Fruit fly (Drosophila melanogaster): ENCODE data around the gene CG3618.

The CG3618 gene

DNA sequence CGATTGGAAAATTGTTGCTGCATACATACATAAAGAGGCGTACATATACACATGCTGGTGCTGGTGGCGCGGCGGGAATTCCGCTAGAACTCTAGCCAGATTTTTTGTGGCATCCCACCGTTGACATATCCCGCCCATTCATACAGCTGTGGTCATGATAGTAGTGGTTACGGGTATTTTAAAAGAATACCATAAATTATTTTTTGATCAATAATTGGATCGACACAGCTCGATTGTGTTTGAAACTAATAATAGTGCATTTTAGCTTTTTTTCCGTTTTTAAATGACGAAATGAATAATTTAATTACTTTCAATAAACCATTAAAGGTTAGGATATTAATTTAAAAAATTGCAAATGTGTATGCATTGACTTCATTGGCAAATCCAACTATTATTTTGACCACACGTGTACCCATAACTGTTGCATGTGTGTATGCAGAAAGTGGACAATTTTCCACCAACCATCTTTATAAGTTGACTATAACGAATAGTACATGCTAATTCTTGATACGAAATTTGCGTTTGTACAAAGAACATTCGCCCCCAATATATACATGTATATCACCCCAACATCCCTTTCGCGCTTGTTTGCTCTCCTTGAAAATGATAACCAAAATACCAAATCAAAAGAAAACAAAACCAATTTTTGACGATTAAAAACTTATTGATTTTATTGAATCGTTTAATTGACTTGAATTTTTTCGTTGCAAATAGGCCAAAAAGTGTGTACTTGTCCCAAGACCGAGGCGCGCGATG is 43.8 kb downstream of the CG3618 start (continued):
- TF ChIP-seq CG6689 (GFP tag; IDR thresholded peaks at IDR 0.05) (peak; percentile 76), Stat92E (GFP tag; optimal IDR thresholded peaks at IDR 0.05) (no peak), CG7987 (GFP tag; optimal IDR thresholded peaks at IDR 0.05) (peak; percentile 43), sqz (GFP tag; optimal IDR thresholded peaks at IDR 0.05) (no peak), YL-1 (GFP tag; optimal IDR thresholded peaks at IDR 0.05) (peak; percentile 40), az2 (GFP tag; optimal IDR thresholded peaks at IDR 0.05) (peak; percentile 83), pita (GFP tag; optimal IDR thresholded peaks at IDR 0.05) (no peak), insv (GFP tag; optimal IDR thresholded peaks at IDR 0.05) (peak in 1 of 2 experiments; percentile 25), org-1 (GFP tag; optimal IDR thresholded peaks at IDR 0.05) (peak; percentile 76), CG6765 (GFP tag; optimal IDR thresholded peaks at IDR 0.05) (peak; percentile 42), aop (GFP tag; IDR thresholded peaks at IDR 0.05) (no peak), sr (GFP tag; IDR thresholded peaks at IDR 0.05) (no peak), abd-A (tag; optimal IDR thresholded peaks at IDR 0.05) (no peak), unpg (GFP tag; optimal IDR thresholded peaks at IDR 0.05) (peak; percentile 85), tin (GFP tag; optimal IDR thresholded peaks at IDR 0.05) (peak; percentile 71), CHES-1-like (GFP tag; optimal IDR thresholded peaks at IDR 0.05) (peak; percentile 73), NC2β (GFP tag; optimal IDR thresholded peaks at IDR 0.05) (peak; percentile 47), CG3838 (GFP tag; optimal IDR thresholded peaks at IDR 0.05) (no peak), emc (GFP tag; optimal IDR thresholded peaks at IDR 0.05) (peak; percentile 40), B-H2 (GFP tag; optimal IDR thresholded peaks at IDR 0.05) (no peak), Deaf1 (tag; optimal IDR thresholded peaks at IDR 0.05) (peak; percentile 30), CG4730 (GFP tag; IDR thresholded peaks at IDR 0.05) (peak; percentile 57; the same call in 1 of the 2 replicates), gfzf (GFP tag; optimal IDR thresholded peaks at IDR 0.05) (no peak), Kr (GFP tag; optimal IDR thresholded peaks at IDR 0.05) (no peak), CG31365 (tag; optimal IDR thresholded peaks at IDR 0.05) (peak; percentile 39), mam (GFP tag; optimal IDR thresholded peaks at IDR 0.05) (peak; percentile 64), CG10565 (GFP tag; optimal IDR thresholded peaks at IDR 0.05) (no peak), Fer2 (tag; optimal IDR thresholded peaks at IDR 0.05) (peak; percentile 18), z (GFP tag; IDR thresholded peaks at IDR 0.05) (no peak), CG13424 (tag; optimal IDR thresholded peaks at IDR 0.05) (peak; percentile 60), CG14860 (GFP tag; IDR thresholded peaks at IDR 0.05; ENCODE audit: partially characterized antibody) (no peak), CG5180 (GFP tag; optimal IDR thresholded peaks at IDR 0.05) (no peak), Xrp1 (GFP tag; IDR thresholded peaks at IDR 0.05) (peak; percentile 87), Oli (tag; optimal IDR thresholded peaks at IDR 0.05) (peak; percentile 76), CG34376 (GFP tag; optimal IDR thresholded peaks at IDR 0.05) (peak; percentile 43), CG43689 (GFP tag; IDR thresholded peaks at IDR 0.05) (no peak), tup (GFP tag; optimal IDR thresholded peaks at IDR 0.05) (peak; percentile 29), HLH54F (GFP tag; optimal IDR thresholded peaks at IDR 0.05) (peak; percentile 51), CG4707 (GFP tag; optimal IDR thresholded peaks at IDR 0.05) (peak; percentile 70), sim (GFP tag; IDR thresholded peaks at IDR 0.05) (peak; percentile 58; the same call in 1 of the 2 replicates), CG18011 (GFP tag; optimal IDR thresholded peaks at IDR 0.05) (no peak), CG8478 (optimal IDR thresholded peaks at IDR 0.05) (no peak), CG7271 (tag; optimal IDR thresholded peaks at IDR 0.05) (no peak), ara (GFP tag; IDR thresholded peaks at IDR 0.05) (peak; percentile 56; the same call in 1 of the 2 replicates), Hsf (GFP tag; optimal IDR thresholded peaks at IDR 0.05) (peak; percentile 81), lilli (GFP tag; optimal IDR thresholded peaks at IDR 0.05) (peak; percentile 84), twi (tag; optimal IDR thresholded peaks at IDR 0.05) (peak; percentile 38), NK7.1 (GFP tag; optimal IDR thresholded peaks at IDR 0.05) (peak; percentile 13), Trl (optimal IDR thresholded peaks at IDR 0.05) (no peak), Trl (GFP tag; optimal IDR thresholded peaks at IDR 0.05) (peak; percentile 66)

Data from whole organism, embryonic.